Worm (Caenorhabditis elegans): ENCODE results near the gene ZK813.3.

ZK813.3 gene

ce11 chrX:3462086-3462485 lies 20.4 kb downstream of the ZK813.3 start:
- no peak for TF ChIP-seq skn-1 (tag; optimal IDR thresholded peaks at IDR 0.05)
- no peak for TF ChIP-seq alr-1 (tag; optimal IDR thresholded peaks at IDR 0.05)
- TF ChIP-seq snpc-4 (tag; optimal IDR thresholded peaks at IDR 0.05) = no peak
- no peak for TF ChIP-seq ceh-16 (tag; optimal IDR thresholded peaks at IDR 0.05)
- no peak for TF ChIP-seq crh-2 (tag; optimal IDR thresholded peaks at IDR 0.05)
- TF ChIP-seq nhr-129 (tag; optimal IDR thresholded peaks at IDR 0.05) = no peak
- TF ChIP-seq nhr-21 (tag; optimal IDR thresholded peaks at IDR 0.05) = no peak
- TF ChIP-seq zag-1 (tag; optimal IDR thresholded peaks at IDR 0.05) = no peak
- no peak for TF ChIP-seq Y55F3AM.14 (GFP tag; optimal IDR thresholded peaks at IDR 0.05)
- no peak for TF ChIP-seq ztf-11 (tag; optimal IDR thresholded peaks at IDR 0.05)
- TF ChIP-seq unc-62 (GFP tag; optimal IDR thresholded peaks at IDR 0.05) = no peak
- no peak for TF ChIP-seq ceh-82 (tag; optimal IDR thresholded peaks at IDR 0.05)
- no peak for TF ChIP-seq nhr-25 (tag; optimal IDR thresholded peaks at IDR 0.05)
- no peak for TF ChIP-seq lin-11 (tag; optimal IDR thresholded peaks at IDR 0.05)
- TF ChIP-seq dmd-4 (tag; optimal IDR thresholded peaks at IDR 0.05) = no peak
- TF ChIP-seq nhr-237 (tag; optimal IDR thresholded peaks at IDR 0.05) = no peak
- TF ChIP-seq lin-39 (tag; optimal IDR thresholded peaks at IDR 0.05) = no peak

ce11 chrX:3463875-3464274 lies 22.2 kb downstream of the ZK813.3 start:
- TF ChIP-seq skn-1 (tag; optimal IDR thresholded peaks at IDR 0.05) (no peak), sma-3 (GFP tag; optimal IDR thresholded peaks at IDR 0.05) (no peak), blmp-1 (tag; optimal IDR thresholded peaks at IDR 0.05; ENCODE audit: insufficient read depth) (no peak)

- peak; percentile 38 for TF ChIP-seq zag-1 (tag; optimal IDR thresholded peaks at IDR 0.05)
- no peak for TF ChIP-seq mab-5 (tag; optimal IDR thresholded peaks at IDR 0.05)
- TF ChIP-seq unc-55 (GFP tag; optimal IDR thresholded peaks at IDR 0.05) = peak; percentile 70
- TF ChIP-seq lin-13 (GFP tag; optimal IDR thresholded peaks at IDR 0.05) = no peak
- TF ChIP-seq dmd-4 (tag; optimal IDR thresholded peaks at IDR 0.05) = no peak
- no peak for TF ChIP-seq nhr-23 (tag; optimal IDR thresholded peaks at IDR 0.05)
- TF ChIP-seq blmp-1 (tag; optimal IDR thresholded peaks at IDR 0.05; ENCODE audit: insufficient read depth) = no peak
- TF ChIP-seq nhr-12 (tag; optimal IDR thresholded peaks at IDR 0.05) = no peak
Measured at ce11 chrX:3464309-3465038, 22.8 kb downstream of the ZK813.3 start.

- TF ChIP-seq lin-11 (tag; optimal IDR thresholded peaks at IDR 0.05) (no peak), mbf-1 (tag; optimal IDR thresholded peaks at IDR 0.05) (no peak), dmd-4 (tag; optimal IDR thresholded peaks at IDR 0.05) (no peak), unc-39 (tag; optimal IDR thresholded peaks at IDR 0.05) (no peak), Y55F3AM.14 (GFP tag; optimal IDR thresholded peaks at IDR 0.05) (no peak), ztf-1 (GFP tag; conservative IDR thresholded peaks at IDR 0.05) (no peak), aly-2 (tag; optimal IDR thresholded peaks at IDR 0.05) (no peak), ztf-11 (tag; optimal IDR thresholded peaks at IDR 0.05) (no peak), F13H6.1 (tag; optimal IDR thresholded peaks at IDR 0.05) (no peak), lin-39 (tag; optimal IDR thresholded peaks at IDR 0.05) (no peak), ZK546.5 (tag; optimal IDR thresholded peaks at IDR 0.05) (no peak), nhr-21 (tag; optimal IDR thresholded peaks at IDR 0.05) (no peak)
Measured at ce11 chrX:3465785-3466184, 24.1 kb downstream of the ZK813.3 start, which contains the start of the genes ZK377.15 and sax-3. TSS of gene ZK377.15 (minus strand) at chrX:3465885. TSS of gene sax-3 (minus strand) at chrX:3465927.

- TF ChIP-seq nhr-237 (tag; optimal IDR thresholded peaks at IDR 0.05) = no peak
- no peak for TF ChIP-seq nhr-77 (tag; optimal IDR thresholded peaks at IDR 0.05)
- no peak for TF ChIP-seq ama-1 (optimal IDR thresholded peaks at IDR 0.05)
- no peak for TF ChIP-seq sma-9 (GFP tag; optimal IDR thresholded peaks at IDR 0.05)
- no peak for TF ChIP-seq sma-9 (tag; optimal IDR thresholded peaks at IDR 0.05)
- TF ChIP-seq peb-1 (tag; optimal IDR thresholded peaks at IDR 0.05) = no peak
- peak; percentile 28 for TF ChIP-seq unc-55 (GFP tag; optimal IDR thresholded peaks at IDR 0.05)
- TF ChIP-seq lin-39 (tag; optimal IDR thresholded peaks at IDR 0.05) = no peak
- no peak for TF ChIP-seq blmp-1 (tag; optimal IDR thresholded peaks at IDR 0.05; ENCODE audit: insufficient read depth)
Measured at ce11 chrX:3467004-3467761, 25.5 kb downstream of the ZK813.3 start.
